Worm (Caenorhabditis elegans) whole organism, early embryonic: ENCODE results near the gene F39C12.1.

Experiments used
- B0310.2 ChIP-seq: sonication (generic microtip); optimal IDR thresholded peaks from 2 replicates; lab custom pipeline; 2016; ENCODE audit warnings: mild to moderate bottlenecking, missing genetic modification characterization, missing compliant biosample characterization
- F13C5.2 ChIP-seq: sonication (generic microtip); optimal IDR thresholded peaks from 2 replicates; lab custom pipeline; 2017; ENCODE audit warnings: mild to moderate bottlenecking, missing genetic modification characterization, inconsistent platforms, missing compliant biosample characterization
- ama-1 ChIP-seq: fragments of 150-350 bp; optimal IDR thresholded peaks from 2 replicates; lab custom pipeline; 2014
- ceh-36 ChIP-seq: sonication (generic microtip); optimal IDR thresholded peaks from 2 replicates; lab custom pipeline; 2016; ENCODE audit warnings: missing genetic modification characterization, inconsistent platforms, missing compliant biosample characterization
- ets-7 ChIP-seq: sonication (generic microtip); optimal IDR thresholded peaks from 2 replicates; lab custom pipeline; 2016; ENCODE audit warnings: missing genotype, missing genetic modification characterization, missing compliant biosample characterization
- flt-1 ChIP-seq: fragments of 200-800 bp; sonication (Bioruptor generic); IDR thresholded peaks from 2 replicates; pipeline ENCODE4 v1.3.6; 2022; ENCODE audit warnings: missing genetic modification characterization, missing compliant biosample characterization
- hmbx-1 ChIP-seq: sonication (generic microtip); optimal IDR thresholded peaks from 2 replicates; lab custom pipeline; 2016; ENCODE audit warnings: mild to moderate bottlenecking, missing genetic modification characterization, missing compliant biosample characterization
- hmg-4 ChIP-seq: fragments of 200-800 bp; sonication (Bioruptor generic); optimal IDR thresholded peaks from 2 replicates; lab custom pipeline; 2018; ENCODE audit warnings: mild to moderate bottlenecking, missing genetic modification characterization, missing compliant biosample characterization
- hnd-1 ChIP-seq: sonication (generic microtip); optimal IDR thresholded peaks from 2 replicates; lab custom pipeline; 2016; ENCODE audit warnings: missing genetic modification characterization, missing compliant biosample characterization
- scrt-1 ChIP-seq: fragments of 200-800 bp; sonication (Bioruptor generic); IDR thresholded peaks from 2 replicates; pipeline ENCODE4 v1.3.6; 2022; ENCODE audit warnings: missing genetic modification characterization, missing compliant biosample characterization
- tbx-11 ChIP-seq: fragments of 200-800 bp; sonication (Bioruptor generic); IDR thresholded peaks from 2 replicates; pipeline ENCODE4 v1.3.6; 2022; ENCODE audit warnings: missing genetic modification characterization, missing compliant biosample characterization
- tbx-37 ChIP-seq: fragments of 200-800 bp; sonication (Bioruptor generic); conservative IDR thresholded peaks from 2 replicates; pipeline ENCODE4 v1.3.6; 2022; ENCODE audit warnings: missing genetic modification reagents, missing genetic modification characterization, missing compliant biosample characterization
- tra-4 ChIP-seq: sonication (generic microtip); optimal IDR thresholded peaks from 2 replicates; lab custom pipeline; 2017; ENCODE audit warnings: missing genetic modification characterization, missing compliant biosample characterization

ce11 chrX:4800892-4801291 lies 52.1 kb downstream of the F39C12.1 start:
- no peak for TF ChIP-seq ama-1 (lab: Kevin White, UChicago)
- TF ChIP-seq F13C5.2 (tag; lab: Kevin White, UChicago) = no peak
- no peak for TF ChIP-seq B0310.2
- TF ChIP-seq flt-1 = no peak
- no peak for TF ChIP-seq ets-7
- no peak for TF ChIP-seq scrt-1 (GFP tag; lab: Robert Waterston, UW)
- TF ChIP-seq hmbx-1 (tag; lab: Kevin White, UChicago) = no peak
- TF ChIP-seq tbx-37 (GFP tag; lab: Robert Waterston, UW) = no peak
- TF ChIP-seq hnd-1 = no peak
- TF ChIP-seq tbx-11 (GFP tag; lab: Robert Waterston, UW) = no peak
- no peak for TF ChIP-seq tra-4
- no peak for TF ChIP-seq ceh-36 (tag; lab: Kevin White, UChicago)
- TF ChIP-seq hmg-4 (GFP tag; lab: Kevin White, UChicago) = no peak
